Fruit fly (Drosophila melanogaster) whole organism, embryonic: Measurements from ENCODE around the gene dpy.

ENCODE experiments used
- Aef1 ChIP-seq: fragments of 200-800 bp; sonication (Bioruptor generic); IDR thresholded peaks from 3 replicates; pipeline ENCODE4 v1.3.6; 2022; ENCODE audit warnings: missing biosample characterization, missing genetic modification characterization
- Atf3 ChIP-seq: fragments of 200-800 bp; sonication (Bioruptor generic); optimal IDR thresholded peaks from 3 replicates; lab custom pipeline; 2016; ENCODE audit warnings: missing biosample characterization, missing genetic modification characterization
- CG11093 ChIP-seq: fragments of 200-800 bp; sonication (Bioruptor generic); IDR thresholded peaks from 3 replicates; pipeline ENCODE4 v1.3.6; 2022; ENCODE audit warnings: missing biosample characterization, missing genetic modification characterization
- CG12219 ChIP-seq: fragments of 200-800 bp; sonication (Bioruptor generic); optimal IDR thresholded peaks from 3 replicates; lab custom pipeline; 2018; ENCODE audit warnings: missing biosample characterization, mild to moderate bottlenecking, missing genetic modification characterization
- CG13424 ChIP-seq: fragments of 200-800 bp; sonication (Bioruptor generic); optimal IDR thresholded peaks from 2 replicates; lab custom pipeline; 2019; ENCODE audit warnings: missing biosample characterization, mild to moderate bottlenecking, missing genetic modification characterization, moderate library complexity
- CG15479 ChIP-seq: fragments of 200-800 bp; sonication (Bioruptor generic); optimal IDR thresholded peaks from 3 replicates; lab custom pipeline; 2019; ENCODE audit warnings: missing biosample characterization, mild to moderate bottlenecking, missing genetic modification characterization, moderate library complexity
- CG16815 ChIP-seq: fragments of 200-800 bp; sonication (Bioruptor generic); optimal IDR thresholded peaks from 3 replicates; lab custom pipeline; 2017; ENCODE audit warnings: missing biosample characterization, mild to moderate bottlenecking, missing genetic modification characterization
- CG17328 ChIP-seq: fragments of 200-800 bp; sonication (Bioruptor generic); IDR thresholded peaks from 2 replicates; pipeline ENCODE4 v1.3.6; 2022; ENCODE audit warnings: missing biosample characterization, missing genetic modification characterization
- CG18764 ChIP-seq: fragments of 200-800 bp; sonication (Bioruptor generic); optimal IDR thresholded peaks from 3 replicates; lab custom pipeline; 2016; ENCODE audit warnings: missing biosample characterization, missing genetic modification characterization
- CG2120 ChIP-seq: fragments of 200-800 bp; sonication (Bioruptor generic); optimal IDR thresholded peaks from 3 replicates; lab custom pipeline; 2016; ENCODE audit warnings: missing biosample characterization, missing genetic modification characterization
- CG2678 ChIP-seq: fragments of 200-800 bp; sonication (Bioruptor generic); optimal IDR thresholded peaks from 3 replicates; lab custom pipeline; 2019; ENCODE audit warnings: missing biosample characterization, mild to moderate bottlenecking, missing genetic modification characterization, moderate library complexity
- CG34422 ChIP-seq: fragments of 200-800 bp; sonication (Bioruptor generic); IDR thresholded peaks from 3 replicates; pipeline ENCODE4 v1.3.6; 2022; ENCODE audit warnings: missing biosample characterization, missing genetic modification characterization
- CG4360 ChIP-seq: fragments of 200-800 bp; sonication (Bioruptor generic); IDR thresholded peaks from 2 replicates; pipeline ENCODE4 v1.3.6; 2022; ENCODE audit warnings: missing biosample characterization, missing genetic modification characterization
- CG7271 ChIP-seq: fragments of 200-800 bp; sonication (Bioruptor generic); optimal IDR thresholded peaks from 2 replicates; lab custom pipeline; 2018; ENCODE audit warnings: missing biosample characterization, mild to moderate bottlenecking, missing genetic modification characterization, moderate library complexity
- CoRest ChIP-seq: fragments of 200-800 bp; sonication (Bioruptor generic); optimal IDR thresholded peaks from 3 replicates; lab custom pipeline; 2018; ENCODE audit warnings: missing biosample characterization, mild to moderate bottlenecking, missing genetic modification characterization, moderate library complexity
- Fer3 ChIP-seq: fragments of 200-800 bp; sonication (Bioruptor generic); optimal IDR thresholded peaks from 2 replicates; lab custom pipeline; 2018; ENCODE audit warnings: missing biosample characterization, mild to moderate bottlenecking, missing genetic modification characterization, moderate library complexity
- HLH3B ChIP-seq: fragments of 200-800 bp; sonication (Bioruptor generic); IDR thresholded peaks from 2 replicates; pipeline ENCODE4 v1.3.6; 2022; ENCODE audit warnings: missing biosample characterization, missing genetic modification characterization
- HLH4C ChIP-seq: fragments of 200-800 bp; sonication (Bioruptor generic); IDR thresholded peaks from 3 replicates; pipeline ENCODE4 v1.3.6; 2022; ENCODE audit warnings: missing biosample characterization, missing genetic modification characterization; ENCODE audit not compliant: partially characterized antibody
- HLH54F ChIP-seq: fragments of 200-800 bp; sonication (Bioruptor generic); optimal IDR thresholded peaks from 3 replicates; lab custom pipeline; 2016; ENCODE audit warnings: missing biosample characterization, missing genetic modification characterization
- Hand ChIP-seq: fragments of 200-800 bp; sonication (Bioruptor generic); optimal IDR thresholded peaks from 2 replicates; lab custom pipeline; 2017; ENCODE audit warnings: mild to moderate bottlenecking, missing biosample characterization, missing genetic modification reagents, missing genetic modification characterization
- Hmx ChIP-seq: fragments of 200-800 bp; sonication (Bioruptor generic); optimal IDR thresholded peaks from 2 replicates; lab custom pipeline; 2016; ENCODE audit warnings: missing biosample characterization, missing genetic modification characterization
- NFAT ChIP-seq: fragments of 200-800 bp; sonication (Bioruptor generic); IDR thresholded peaks from 2 replicates; pipeline ENCODE4 v1.3.6; 2022; ENCODE audit warnings: missing biosample characterization, missing genetic modification characterization
- Rx ChIP-seq: fragments of 200-800 bp; sonication (Bioruptor generic); IDR thresholded peaks from 2 replicates; pipeline ENCODE4 v1.3.6; 2022; ENCODE audit warnings: missing biosample characterization, missing genetic modification characterization
- Side ChIP-seq: fragments of 200-800 bp; sonication (Bioruptor generic); optimal IDR thresholded peaks from 2 replicates; lab custom pipeline; 2016; ENCODE audit warnings: missing biosample characterization, missing genetic modification characterization
- Sin3A ChIP-seq: fragments of >200 bp; optimal IDR thresholded peaks from 2 replicates; lab custom pipeline; 2018
- Xrp1 ChIP-seq: fragments of 200-800 bp; sonication (Bioruptor generic); IDR thresholded peaks from 2 replicates; pipeline ENCODE4 v1.3.6; 2022; ENCODE audit warnings: missing biosample characterization, missing genetic modification characterization
- YL-1 ChIP-seq: fragments of 200-800 bp; sonication (Bioruptor generic); optimal IDR thresholded peaks from 3 replicates; lab custom pipeline; 2017; ENCODE audit warnings: missing biosample characterization, mild to moderate bottlenecking, missing genetic modification characterization
- ab ChIP-seq: fragments of 200-800 bp; sonication (Bioruptor generic); optimal IDR thresholded peaks from 2 replicates; lab custom pipeline; 2016; ENCODE audit warnings: missing biosample characterization, missing genetic modification characterization
- ara ChIP-seq: fragments of 200-800 bp; sonication (Bioruptor generic); IDR thresholded peaks from 2 replicates; pipeline ENCODE4 v1.3.6; 2022; ENCODE audit warnings: missing biosample characterization, missing genetic modification characterization
- chif ChIP-seq, 2 experiments: fragments of 200-800 bp; sonication (Bioruptor generic); optimal IDR thresholded peaks; 3 replicates each; lab custom pipeline; 2016; ENCODE audit warnings: missing biosample characterization in 2 of 2, missing genetic modification characterization in 2 of 2
- corto ChIP-seq: fragments of 200-800 bp; sonication (Bioruptor generic); optimal IDR thresholded peaks from 2 replicates; lab custom pipeline; 2016; ENCODE audit warnings: missing biosample characterization, mild to moderate bottlenecking, missing genetic modification characterization, moderate library complexity
- cwo ChIP-seq: fragments of 200-800 bp; sonication (Bioruptor generic); optimal IDR thresholded peaks from 3 replicates; lab custom pipeline; 2017; ENCODE audit warnings: missing biosample characterization, missing genetic modification characterization, mild to moderate bottlenecking, moderate library complexity, missing genetic modification reagents
- esg ChIP-seq: fragments of 200-800 bp; sonication (Bioruptor generic); conservative IDR thresholded peaks from 2 replicates; pipeline ENCODE4 v1.3.6; 2022; ENCODE audit warnings: missing biosample characterization, missing genetic modification characterization
- gcm2 ChIP-seq: fragments of 200-800 bp; sonication (Bioruptor generic); optimal IDR thresholded peaks from 2 replicates; lab custom pipeline; 2016; ENCODE audit warnings: missing biosample characterization, missing genetic modification characterization
- gsb ChIP-seq: fragments of 200-800 bp; sonication (Bioruptor generic); IDR thresholded peaks from 2 replicates; pipeline ENCODE4 v1.3.6; 2022; ENCODE audit warnings: missing biosample characterization, missing genetic modification characterization
- jumu ChIP-seq: fragments of 200-800 bp; sonication (Bioruptor generic); optimal IDR thresholded peaks from 3 replicates; lab custom pipeline; 2016; ENCODE audit warnings: missing biosample characterization, missing genetic modification characterization
- kni ChIP-seq: fragments of 200-800 bp; sonication (Bioruptor generic); optimal IDR thresholded peaks from 3 replicates; lab custom pipeline; 2017; ENCODE audit warnings: mild to moderate bottlenecking, missing biosample characterization, missing genetic modification reagents, missing genetic modification characterization
- lbe ChIP-seq: fragments of 200-800 bp; sonication (Bioruptor generic); optimal IDR thresholded peaks from 2 replicates; lab custom pipeline; 2016; ENCODE audit warnings: missing biosample characterization, mild to moderate bottlenecking, missing genetic modification characterization
- lilli ChIP-seq: fragments of 200-800 bp; sonication (Bioruptor generic); optimal IDR thresholded peaks from 3 replicates; lab custom pipeline; 2016; ENCODE audit warnings: missing biosample characterization, missing genetic modification characterization
- lov ChIP-seq, 2 experiments: fragments of 200-800 bp in 1 of 2; fragments of >200 bp in 1 of 2; sonication (Bioruptor generic) in 1 of 2; IDR thresholded peaks in 1 of 2; optimal IDR thresholded peaks in 1 of 2; 2 replicates in 1 of 2; 3 replicates in 1 of 2; pipeline versions ENCODE4 v1.3.6 to Lab custom; 2017 to 2022; ENCODE audit warnings: missing biosample characterization in 1 of 2, missing genetic modification characterization in 1 of 2
- maf-S ChIP-seq: fragments of 200-800 bp; sonication (Bioruptor generic); optimal IDR thresholded peaks from 2 replicates; lab custom pipeline; 2016; ENCODE audit warnings: missing biosample characterization, missing genetic modification characterization
- otp ChIP-seq: fragments of 200-800 bp; sonication (Bioruptor generic); IDR thresholded peaks from 3 replicates; pipeline ENCODE4, ENCODE4 v1.3.6; 2022; ENCODE audit warnings: missing biosample characterization, missing genetic modification characterization
- pnt ChIP-seq: fragments of 200-800 bp; sonication (Bioruptor generic); optimal IDR thresholded peaks from 3 replicates; lab custom pipeline; 2016; ENCODE audit warnings: missing biosample characterization, missing genetic modification characterization
- prd ChIP-seq, 3 experiments: fragments of >200 bp in 2 of 3; fragments of 200-800 bp in 1 of 3; sonication (Bioruptor generic) in 1 of 3; optimal IDR thresholded peaks in 2 of 3; IDR thresholded peaks in 1 of 3; 2 replicates in 2 of 3; 3 replicates in 1 of 3; pipeline versions ENCODE4 v1.3.6 to Lab custom; 2017 to 2022; ENCODE audit warnings: missing biosample characterization in 1 of 3, missing genetic modification characterization in 1 of 3
- pzg ChIP-seq: fragments of 200-800 bp; sonication (Bioruptor generic); optimal IDR thresholded peaks from 3 replicates; lab custom pipeline; 2018; ENCODE audit warnings: missing biosample characterization, mild to moderate bottlenecking, missing genetic modification characterization, moderate library complexity
- scrt ChIP-seq: fragments of 200-800 bp; sonication (Bioruptor generic); optimal IDR thresholded peaks from 2 replicates; lab custom pipeline; 2018; ENCODE audit warnings: missing biosample characterization, mild to moderate bottlenecking, missing genetic modification characterization, moderate library complexity
- sr ChIP-seq: fragments of 200-800 bp; sonication (Bioruptor generic); IDR thresholded peaks from 3 replicates; pipeline ENCODE4 v1.3.6; 2022; ENCODE audit warnings: missing biosample characterization, missing genetic modification characterization
- tio ChIP-seq: fragments of 200-800 bp; sonication (Bioruptor generic); optimal IDR thresholded peaks from 2 replicates; lab custom pipeline; 2017; ENCODE audit warnings: missing biosample characterization, missing genetic modification characterization, inconsistent platforms
- twi ChIP-seq: fragments of 200-800 bp; optimal IDR thresholded peaks from 2 replicates; lab custom pipeline; 2019; ENCODE audit warnings: missing biosample characterization, mild to moderate bottlenecking, missing genetic modification characterization, moderate library complexity
- zen2 ChIP-seq: fragments of 200-800 bp; sonication (Bioruptor generic); IDR thresholded peaks from 3 replicates; pipeline ENCODE4 v1.3.6; 2022; ENCODE audit warnings: missing biosample characterization, missing genetic modification characterization; ENCODE audit not compliant: partially characterized antibody

The dpy gene

dm6 chr2L:4448582-4449016 lies 165.5 kb downstream of the dpy start, which contains the start of gene MFS18 (continued):
- TF ChIP-seq zen2 (GFP tag; lab: Robert Waterston, UW): peak; percentile 77
- peak; percentile 96 for TF ChIP-seq YL-1 (GFP tag; lab: Kevin White, UChicago)
- TF ChIP-seq lov (optimal IDR thresholded peaks at IDR 0.05; lab: Kevin White, UChicago): no peak
- peak; percentile 98 for TF ChIP-seq lov (GFP tag; IDR thresholded peaks at IDR 0.05; lab: Robert Waterston, UW)
- peak; percentile 97 for TF ChIP-seq maf-S (GFP tag; lab: Kevin White, UChicago)
- peak; percentile 99 for TF ChIP-seq ara (GFP tag; lab: Robert Waterston, UW)
- peak; percentile 92 for TF ChIP-seq CG13424
- TF ChIP-seq gsb (GFP tag; lab: Robert Waterston, UW): peak; percentile 97
- TF ChIP-seq gcm2 (GFP tag; lab: Kevin White, UChicago): peak; percentile 73
- peak; percentile 79 for TF ChIP-seq Hmx (GFP tag; lab: Kevin White, UChicago)
- peak; percentile 77 for TF ChIP-seq Side (GFP tag; lab: Kevin White, UChicago)
- peak; percentile 74 for TF ChIP-seq jumu (GFP tag; lab: Kevin White, UChicago)
- TF ChIP-seq Aef1 (GFP tag; lab: Robert Waterston, UW): peak; percentile 98
- peak; percentile 99 for TF ChIP-seq CG2678 (tag; lab: Kevin White, UChicago)
- TF ChIP-seq CG16815: peak; percentile 93
- TF ChIP-seq lilli (GFP tag; lab: Kevin White, UChicago): peak; percentile 99
- TF ChIP-seq HLH4C (GFP tag; lab: Robert Waterston, UW): peak; percentile 93
- peak; percentile 89 for TF ChIP-seq CG12219 (GFP tag; lab: Kevin White, UChicago)
- peak; percentile 100 for TF ChIP-seq Xrp1 (GFP tag; lab: Robert Waterston, UW)
- peak; percentile 99 for TF ChIP-seq CG18764 (GFP tag; lab: Kevin White, UChicago)
- peak; percentile 99 for TF ChIP-seq otp (GFP tag; lab: Robert Waterston, UW)
- peak; percentile 54 for TF ChIP-seq ab
- peak; percentile 45 for TF ChIP-seq pzg (GFP tag; lab: Kevin White, UChicago)
- TF ChIP-seq CG11093: peak; percentile 98
- peak; percentile 99 for TF ChIP-seq CG17328 (GFP tag; lab: Robert Waterston, UW)
- TF ChIP-seq esg: peak; percentile 99
- peak; percentile 97 for TF ChIP-seq NFAT (GFP tag; lab: Robert Waterston, UW)
- TF ChIP-seq sr (GFP tag; lab: Robert Waterston, UW): peak; percentile 95
- TF ChIP-seq corto (GFP tag; lab: Kevin White, UChicago): no peak
- TF ChIP-seq chif (GFP tag; optimal IDR thresholded peaks at IDR 0.05; lab: Kevin White, UChicago): peak; percentile 80 to 86
- TF ChIP-seq CG15479 (GFP tag; lab: Kevin White, UChicago): peak; percentile 2
- TF ChIP-seq HLH54F: peak; percentile 88
- peak; percentile 99 for TF ChIP-seq CG34422 (GFP tag; lab: Robert Waterston, UW)
- peak; percentile 66 for TF ChIP-seq pnt (GFP tag; lab: Kevin White, UChicago)
- peak; percentile 99 for TF ChIP-seq Fer3 (tag; lab: Kevin White, UChicago)
- peak; percentile 99 for TF ChIP-seq CG7271 (tag; lab: Kevin White, UChicago)
- peak; percentile 93 for TF ChIP-seq lbe
- no peak for TF ChIP-seq tio (GFP tag; lab: Kevin White, UChicago)
- peak; percentile 89 for TF ChIP-seq Hand
- peak; percentile 96 for TF ChIP-seq CG2120 (GFP tag; lab: Kevin White, UChicago)
- TF ChIP-seq cwo: peak; percentile 98
- no peak for TF ChIP-seq Sin3A (lab: Kevin White, UChicago)
- TF ChIP-seq Atf3 (GFP tag; lab: Kevin White, UChicago): peak; percentile 69
- peak; percentile 90 for TF ChIP-seq CG4360 (GFP tag; lab: Robert Waterston, UW)
- TF ChIP-seq CoRest: peak; percentile 96
- peak; percentile 96 for TF ChIP-seq scrt (GFP tag; lab: Kevin White, UChicago)
- no peak for TF ChIP-seq prd (optimal IDR thresholded peaks at IDR 0.05; lab: Kevin White, UChicago)
- peak; percentile 100 for TF ChIP-seq prd (GFP tag; IDR thresholded peaks at IDR 0.05; lab: Robert Waterston, UW)
- peak; percentile 98 for TF ChIP-seq Rx (GFP tag; lab: Robert Waterston, UW)
- peak; percentile 99 for TF ChIP-seq HLH3B
- peak; percentile 70 for TF ChIP-seq twi (tag; lab: Kevin White, UChicago)
- no peak for TF ChIP-seq kni (GFP tag; lab: Kevin White, UChicago)
